Worm (Caenorhabditis elegans): ENCODE data around the gene irld-26.

Gene irld-26

ce11 chrV:16253687-16254086 lies 48.7 kb downstream of the irld-26 start, which contains the start of gene gcy-20:
Gene gcy-20, minus strand, starts transcription at chrV:16253787.
- TF ChIP-seq ets-4 (tag; optimal IDR thresholded peaks at IDR 0.05), result no peak
- TF ChIP-seq ceh-30 (tag; optimal IDR thresholded peaks at IDR 0.05), result no peak
- TF ChIP-seq ceh-14 (tag; optimal IDR thresholded peaks at IDR 0.05), result no peak
- no peak for TF ChIP-seq ztf-16 (tag; optimal IDR thresholded peaks at IDR 0.05)
- TF ChIP-seq ceh-34 (tag; optimal IDR thresholded peaks at IDR 0.05), result no peak
- TF ChIP-seq C08G9.2 (tag; optimal IDR thresholded peaks at IDR 0.05), result no peak
- no peak for TF ChIP-seq pha-4 (tag; optimal IDR thresholded peaks at IDR 0.05)
- no peak for TF ChIP-seq fkh-6 (tag; optimal IDR thresholded peaks at IDR 0.05)
- no peak for TF ChIP-seq hlh-30 (tag; optimal IDR thresholded peaks at IDR 0.05; ENCODE audit: insufficient read depth)
- no peak for TF ChIP-seq zip-5 (tag; optimal IDR thresholded peaks at IDR 0.05)
- TF ChIP-seq lim-6 (tag; optimal IDR thresholded peaks at IDR 0.05), result no peak
- no peak for TF ChIP-seq unc-55 (GFP tag; optimal IDR thresholded peaks at IDR 0.05)

ce11 chrV:16256395-16256794 lies 51.4 kb downstream of the irld-26 start, which contains the start of gene bgnt-1.3:
Gene bgnt-1.3, minus strand, starts transcription at chrV:16256495.
- no peak for TF ChIP-seq pax-1 (tag; optimal IDR thresholded peaks at IDR 0.05)
- no peak for TF ChIP-seq hlh-13 (GFP tag; optimal IDR thresholded peaks at IDR 0.05)
- TF ChIP-seq sox-2 (GFP tag; IDR thresholded peaks at IDR 0.05), result no peak
- no peak for TF ChIP-seq dmd-4 (tag; optimal IDR thresholded peaks at IDR 0.05; ENCODE audit: borderline replicate concordance)
- TF ChIP-seq tbx-7 (tag; optimal IDR thresholded peaks at IDR 0.05), result no peak
- no peak for TF ChIP-seq ceh-6 (GFP tag; optimal IDR thresholded peaks at IDR 0.05)
- TF ChIP-seq ceh-9 (tag; optimal IDR thresholded peaks at IDR 0.05), result no peak
- no peak for TF ChIP-seq Y22D7AL.16 (tag; optimal IDR thresholded peaks at IDR 0.05)
- TF ChIP-seq ceh-48 (tag; optimal IDR thresholded peaks at IDR 0.05), result no peak
- TF ChIP-seq ceh-24 (tag; optimal IDR thresholded peaks at IDR 0.05), result no peak
- no peak for TF ChIP-seq ceh-19 (GFP tag; optimal IDR thresholded peaks at IDR 0.05)
